Fruit fly (Drosophila melanogaster): Measurements from ENCODE around the gene CG9175.

DNA sequence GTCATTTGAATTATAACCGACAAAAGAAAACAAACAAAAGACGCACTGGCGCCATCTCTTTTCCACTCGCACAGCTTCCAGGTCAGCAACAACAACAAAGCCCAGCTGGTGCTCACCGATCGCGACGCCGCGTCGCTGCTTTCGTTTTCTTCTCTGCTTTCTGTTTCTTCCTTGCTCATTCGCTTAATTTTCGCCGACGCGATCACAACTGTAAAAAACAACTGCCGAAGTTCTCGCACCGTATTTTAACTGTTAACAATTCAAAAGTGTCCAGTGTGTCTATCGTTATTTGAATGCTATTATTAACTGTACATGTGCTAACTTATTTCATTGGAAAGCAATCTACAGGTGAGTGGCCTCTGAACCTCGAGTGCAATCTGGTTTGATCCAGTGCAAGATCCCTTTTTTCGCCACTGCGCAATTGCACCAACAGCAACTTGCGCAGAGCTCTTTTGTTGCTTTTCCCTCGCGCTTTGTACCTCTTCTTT lies 1.5 kb upstream of the CG9175 start, which contains the start of gene stai:
- TF ChIP-seq ovo (GFP tag; optimal IDR thresholded peaks at IDR 0.05), result peak; percentile 51
- no peak for TF ChIP-seq CG14711 (tag; optimal IDR thresholded peaks at IDR 0.05)
- no peak for TF ChIP-seq CG7045 (GFP tag; optimal IDR thresholded peaks at IDR 0.05)
- no peak for TF ChIP-seq Hr96 (GFP tag; optimal IDR thresholded peaks at IDR 0.05)
